Fruit fly (Drosophila melanogaster) whole organism: ENCODE data around the gene AspRS-m.

Source experiments
- CG8478 ChIP-seq: fragments of >200 bp; optimal IDR thresholded peaks from 2 replicates; lab custom pipeline; 2018; ENCODE audit warnings: inconsistent platforms
- Dll ChIP-seq: fragments of >200 bp; optimal IDR thresholded peaks from 2 replicates; lab custom pipeline; 2017
- EcR ChIP-seq, 2 experiments: fragments of >200 bp; optimal IDR thresholded peaks; 2 replicates each; lab custom pipeline; 2017; ENCODE audit warnings: missing biosample characterization in 2 of 2, missing genetic modification characterization in 2 of 2, missing genetic modification reagents in 2 of 2
- pan ChIP-seq: fragments of >200 bp; optimal IDR thresholded peaks from 2 replicates; lab custom pipeline; 2017
- psq ChIP-seq: fragments of >200 bp; optimal IDR thresholded peaks from 2 replicates; lab custom pipeline; 2017
- usp ChIP-seq: fragments of >200 bp; optimal IDR thresholded peaks from 2 replicates; lab custom pipeline; 2017; ENCODE audit warnings: missing biosample characterization, missing genetic modification characterization, mixed read lengths

DNA sequence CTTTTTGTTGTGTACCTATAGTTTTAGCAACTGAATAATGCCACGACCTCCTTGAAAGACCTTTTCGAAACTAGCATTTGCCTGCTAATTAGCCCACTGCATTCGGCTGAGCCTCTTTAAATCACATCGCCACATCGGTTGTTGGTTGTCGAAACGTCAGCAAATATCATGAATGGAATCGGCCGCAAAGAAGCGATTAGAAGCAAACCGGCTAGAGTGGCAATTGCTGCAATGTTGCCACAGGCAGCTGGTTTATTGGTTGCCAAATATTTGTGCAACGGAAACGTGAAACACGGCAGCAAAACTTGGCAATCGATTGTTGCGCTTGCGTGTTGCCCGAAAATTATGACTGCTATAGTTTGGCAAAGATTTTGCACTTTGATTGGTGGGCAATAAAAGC, 18.3 kb downstream of the AspRS-m start:
- TF ChIP-seq usp (GFP tag; lab: Kevin White, UChicago) (no peak), CG8478 (lab: Kevin White, UChicago) (no peak), pan (lab: Kevin White, UChicago) (no peak), Dll (lab: Kevin White, UChicago) (no peak), EcR (GFP tag; optimal IDR thresholded peaks at IDR 0.05; lab: Kevin White, UChicago) (no peak), psq (lab: Kevin White, UChicago) (no peak)
